Fruit fly (Drosophila melanogaster) whole organism, embryonic: Measurements from ENCODE around the gene spz3.

Experiments
- Aef1 ChIP-seq: fragments of 200-800 bp; sonication (Bioruptor generic); IDR thresholded peaks from 3 replicates; pipeline ENCODE4 v1.3.6; 2022; ENCODE audit warnings: missing biosample characterization, missing genetic modification characterization
- Bteb2 ChIP-seq: fragments of 200-800 bp; sonication (Bioruptor generic); optimal IDR thresholded peaks from 2 replicates; lab custom pipeline; 2016; ENCODE audit warnings: missing biosample characterization, missing genetic modification characterization
- CG10654 ChIP-seq: fragments of 200-800 bp; sonication (Bioruptor generic); optimal IDR thresholded peaks from 2 replicates; lab custom pipeline; 2016; ENCODE audit warnings: missing biosample characterization, missing genetic modification characterization
- CG10959 ChIP-seq: fragments of 200-800 bp; sonication (Bioruptor generic); IDR thresholded peaks from 2 replicates; pipeline ENCODE4 v1.3.6; 2022; ENCODE audit warnings: missing biosample characterization, missing genetic modification characterization
- CG12744 ChIP-seq: fragments of 200-800 bp; sonication (Bioruptor generic); optimal IDR thresholded peaks from 2 replicates; lab custom pipeline; 2016; ENCODE audit warnings: missing biosample characterization, missing genetic modification characterization
- CG14050 ChIP-seq: fragments of 200-800 bp; sonication (Bioruptor generic); IDR thresholded peaks from 3 replicates; pipeline ENCODE4 v1.3.6; 2022; ENCODE audit warnings: missing biosample characterization, missing genetic modification characterization
- CG1529 ChIP-seq: fragments of 200-800 bp; sonication (Bioruptor generic); optimal IDR thresholded peaks from 3 replicates; lab custom pipeline; 2018; ENCODE audit warnings: missing biosample characterization, missing genetic modification characterization
- CG15479 ChIP-seq: fragments of 200-800 bp; sonication (Bioruptor generic); optimal IDR thresholded peaks from 3 replicates; lab custom pipeline; 2019; ENCODE audit warnings: missing biosample characterization, mild to moderate bottlenecking, missing genetic modification characterization, moderate library complexity
- CG15696 ChIP-seq: fragments of 200-800 bp; sonication (Bioruptor generic); optimal IDR thresholded peaks from 2 replicates; lab custom pipeline; 2019; ENCODE audit warnings: missing biosample characterization, mild to moderate bottlenecking, missing genetic modification characterization, moderate library complexity
- CG1792 ChIP-seq: fragments of 200-800 bp; sonication (Bioruptor generic); optimal IDR thresholded peaks from 2 replicates; lab custom pipeline; 2016; ENCODE audit warnings: missing biosample characterization, missing genetic modification characterization
- CG2120 ChIP-seq: fragments of 200-800 bp; sonication (Bioruptor generic); optimal IDR thresholded peaks from 3 replicates; lab custom pipeline; 2016; ENCODE audit warnings: missing biosample characterization, missing genetic modification characterization
- CG2202 ChIP-seq: fragments of 200-800 bp; sonication (Bioruptor generic); optimal IDR thresholded peaks from 2 replicates; lab custom pipeline; 2018; ENCODE audit warnings: missing biosample characterization, mild to moderate bottlenecking, missing genetic modification characterization
- CG30403 ChIP-seq: fragments of 200-800 bp; sonication (Bioruptor generic); optimal IDR thresholded peaks from 3 replicates; lab custom pipeline; 2016; ENCODE audit warnings: missing biosample characterization, missing genetic modification characterization
- CG3065 ChIP-seq: fragments of 200-800 bp; sonication (Bioruptor generic); optimal IDR thresholded peaks from 2 replicates; lab custom pipeline; 2016; ENCODE audit warnings: missing biosample characterization, missing genetic modification characterization
- CG31388 ChIP-seq: fragments of 200-800 bp; sonication (Bioruptor generic); optimal IDR thresholded peaks from 2 replicates; lab custom pipeline; 2016; ENCODE audit warnings: missing biosample characterization, missing genetic modification characterization
- CG34376 ChIP-seq: fragments of 200-800 bp; sonication (Bioruptor generic); optimal IDR thresholded peaks from 2 replicates; lab custom pipeline; 2018; ENCODE audit warnings: missing biosample characterization, mild to moderate bottlenecking, missing genetic modification characterization
- CG4360 ChIP-seq: fragments of 200-800 bp; sonication (Bioruptor generic); IDR thresholded peaks from 2 replicates; pipeline ENCODE4 v1.3.6; 2022; ENCODE audit warnings: missing biosample characterization, missing genetic modification characterization
- CG4707 ChIP-seq: fragments of 200-800 bp; sonication (Bioruptor generic); optimal IDR thresholded peaks from 2 replicates; lab custom pipeline; 2018; ENCODE audit warnings: missing biosample characterization, mild to moderate bottlenecking, missing genetic modification characterization, moderate library complexity
- CG5953 ChIP-seq: fragments of 200-800 bp; sonication (Bioruptor generic); IDR thresholded peaks from 2 replicates; pipeline ENCODE4 v1.3.6; 2022; ENCODE audit warnings: missing biosample characterization, missing genetic modification characterization
- CG7839 ChIP-seq: fragments of 200-800 bp; sonication (Bioruptor generic); optimal IDR thresholded peaks from 3 replicates; lab custom pipeline; 2018; ENCODE audit warnings: missing biosample characterization, mild to moderate bottlenecking, missing genetic modification characterization, moderate library complexity
- CG8290 ChIP-seq, 3 experiments: fragments of 200-800 bp; sonication (Bioruptor generic); optimal IDR thresholded peaks; 2 replicates each; lab custom pipeline; 2016 to 2019; ENCODE audit warnings: missing biosample characterization in 3 of 3, missing genetic modification characterization in 3 of 3, mild to moderate bottlenecking in 2 of 3, moderate library complexity in 1 of 3
- CG9932 ChIP-seq: fragments of 200-800 bp; sonication (Bioruptor generic); IDR thresholded peaks from 2 replicates; pipeline ENCODE4 v1.3.6; 2022; ENCODE audit warnings: missing biosample characterization, missing genetic modification characterization
- Chrac-16 ChIP-seq: fragments of 200-800 bp; sonication (Bioruptor generic); optimal IDR thresholded peaks from 3 replicates; lab custom pipeline; 2016; ENCODE audit warnings: missing biosample characterization, missing genetic modification characterization
- Drgx ChIP-seq: fragments of 200-800 bp; sonication (Bioruptor generic); IDR thresholded peaks from 2 replicates; pipeline ENCODE4 v1.3.6; 2022; ENCODE audit warnings: missing biosample characterization, missing genetic modification characterization
- ERR ChIP-seq: fragments of 200-800 bp; sonication (Bioruptor generic); optimal IDR thresholded peaks from 2 replicates; lab custom pipeline; 2016; ENCODE audit warnings: missing biosample characterization, missing genetic modification characterization
- GATAe ChIP-seq: fragments of 200-800 bp; sonication (Bioruptor generic); conservative IDR thresholded peaks from 2 replicates; pipeline ENCODE4 v1.3.6; 2022; ENCODE audit warnings: missing biosample characterization, missing genetic modification characterization
- Gug ChIP-seq: fragments of 200-800 bp; sonication (Bioruptor generic); IDR thresholded peaks from 4 replicates; pipeline ENCODE4 v1.3.6; 2022; ENCODE audit warnings: missing biosample characterization, missing genetic modification characterization
- Meics ChIP-seq: fragments of 200-800 bp; sonication (Bioruptor generic); optimal IDR thresholded peaks from 2 replicates; lab custom pipeline; 2017; ENCODE audit warnings: missing biosample characterization, mild to moderate bottlenecking, missing genetic modification characterization
- Mrtf ChIP-seq: fragments of 200-800 bp; sonication (Bioruptor generic); IDR thresholded peaks from 3 replicates; pipeline ENCODE4 v1.3.6; 2022; ENCODE audit warnings: missing biosample characterization, missing genetic modification characterization
- Rfx ChIP-seq: fragments of 200-800 bp; sonication (Bioruptor generic); IDR thresholded peaks from 2 replicates; pipeline ENCODE4 v1.3.6; 2022; ENCODE audit warnings: missing biosample characterization, missing genetic modification characterization
- Rx ChIP-seq: fragments of 200-800 bp; sonication (Bioruptor generic); IDR thresholded peaks from 2 replicates; pipeline ENCODE4 v1.3.6; 2022; ENCODE audit warnings: missing biosample characterization, missing genetic modification characterization
- Sin3A ChIP-seq: fragments of >200 bp; optimal IDR thresholded peaks from 2 replicates; lab custom pipeline; 2018
- Vsx1 ChIP-seq: fragments of 200-800 bp; sonication (Bioruptor generic); optimal IDR thresholded peaks from 2 replicates; lab custom pipeline; 2017; ENCODE audit warnings: missing biosample characterization, mild to moderate bottlenecking, missing genetic modification characterization, missing genetic modification reagents
- abd-A ChIP-seq: fragments of 200-800 bp; sonication (Bioruptor generic); optimal IDR thresholded peaks from 3 replicates; lab custom pipeline; 2019; ENCODE audit warnings: missing biosample characterization, mild to moderate bottlenecking, missing genetic modification characterization, moderate library complexity
- ash1 ChIP-seq: fragments of 200-800 bp; sonication (Bioruptor generic); optimal IDR thresholded peaks from 2 replicates; lab custom pipeline; 2018; ENCODE audit warnings: missing biosample characterization, mild to moderate bottlenecking, missing genetic modification characterization
- bbx ChIP-seq: fragments of 200-800 bp; sonication (Bioruptor generic); IDR thresholded peaks from 2 replicates; pipeline ENCODE4 v1.3.6; 2022; ENCODE audit warnings: missing biosample characterization, missing genetic modification characterization; ENCODE audit not compliant: partially characterized antibody
- chinmo ChIP-seq: fragments of 200-800 bp; sonication (Bioruptor generic); IDR thresholded peaks from 4 replicates; pipeline ENCODE4 v1.3.6; 2022; ENCODE audit warnings: missing biosample characterization, missing genetic modification characterization; ENCODE audit not compliant: partially characterized antibody
- crol ChIP-seq: fragments of 200-800 bp; sonication (Bioruptor generic); IDR thresholded peaks from 2 replicates; pipeline ENCODE4 v1.3.6; 2022; ENCODE audit warnings: missing biosample characterization, missing genetic modification characterization
- dmrt99B ChIP-seq: fragments of 200-800 bp; sonication (Bioruptor generic); optimal IDR thresholded peaks from 2 replicates; lab custom pipeline; 2018; ENCODE audit warnings: missing biosample characterization, mild to moderate bottlenecking, missing genetic modification characterization, moderate library complexity
- hbn ChIP-seq: fragments of 200-800 bp; sonication (Bioruptor generic); IDR thresholded peaks from 2 replicates; pipeline ENCODE4 v1.3.6; 2022; ENCODE audit warnings: missing biosample characterization, missing genetic modification characterization; ENCODE audit not compliant: partially characterized antibody
- hkb ChIP-seq, 2 experiments: fragments of 200-800 bp in 1 of 2; fragments of >200 bp in 1 of 2; sonication (Bioruptor generic) in 1 of 2; IDR thresholded peaks in 1 of 2; optimal IDR thresholded peaks in 1 of 2; 2 replicates each; pipeline versions ENCODE4 v1.3.6 to Lab custom; 2017 to 2022; ENCODE audit warnings: missing biosample characterization in 1 of 2, missing genetic modification characterization in 1 of 2
- lab ChIP-seq: fragments of 200-800 bp; sonication (Bioruptor generic); optimal IDR thresholded peaks from 3 replicates; lab custom pipeline; 2017; ENCODE audit warnings: missing biosample characterization, missing genetic modification characterization, mild to moderate bottlenecking, moderate library complexity, missing genetic modification reagents
- lbe ChIP-seq: fragments of 200-800 bp; sonication (Bioruptor generic); optimal IDR thresholded peaks from 2 replicates; lab custom pipeline; 2016; ENCODE audit warnings: missing biosample characterization, mild to moderate bottlenecking, missing genetic modification characterization
- ranshi ChIP-seq: fragments of 200-800 bp; sonication (Bioruptor generic); IDR thresholded peaks from 2 replicates; pipeline ENCODE4 v1.3.6; 2022; ENCODE audit warnings: missing biosample characterization, missing genetic modification characterization
- repo ChIP-seq: fragments of 200-800 bp; sonication (Bioruptor generic); optimal IDR thresholded peaks from 2 replicates; lab custom pipeline; 2016; ENCODE audit warnings: missing biosample characterization, missing genetic modification characterization
- seq ChIP-seq: fragments of 200-800 bp; sonication (Bioruptor generic); IDR thresholded peaks from 2 replicates; pipeline ENCODE4 v1.3.6; 2022; ENCODE audit warnings: missing biosample characterization, missing genetic modification characterization
- sqz ChIP-seq: fragments of 200-800 bp; sonication (Bioruptor generic); optimal IDR thresholded peaks from 3 replicates; lab custom pipeline; 2018; ENCODE audit warnings: missing biosample characterization, mild to moderate bottlenecking, missing genetic modification characterization
- sug ChIP-seq: fragments of 200-800 bp; optimal IDR thresholded peaks from 2 replicates; lab custom pipeline; 2019; ENCODE audit warnings: missing biosample characterization, mild to moderate bottlenecking, missing genetic modification characterization, moderate library complexity

spz3 gene

DNA sequence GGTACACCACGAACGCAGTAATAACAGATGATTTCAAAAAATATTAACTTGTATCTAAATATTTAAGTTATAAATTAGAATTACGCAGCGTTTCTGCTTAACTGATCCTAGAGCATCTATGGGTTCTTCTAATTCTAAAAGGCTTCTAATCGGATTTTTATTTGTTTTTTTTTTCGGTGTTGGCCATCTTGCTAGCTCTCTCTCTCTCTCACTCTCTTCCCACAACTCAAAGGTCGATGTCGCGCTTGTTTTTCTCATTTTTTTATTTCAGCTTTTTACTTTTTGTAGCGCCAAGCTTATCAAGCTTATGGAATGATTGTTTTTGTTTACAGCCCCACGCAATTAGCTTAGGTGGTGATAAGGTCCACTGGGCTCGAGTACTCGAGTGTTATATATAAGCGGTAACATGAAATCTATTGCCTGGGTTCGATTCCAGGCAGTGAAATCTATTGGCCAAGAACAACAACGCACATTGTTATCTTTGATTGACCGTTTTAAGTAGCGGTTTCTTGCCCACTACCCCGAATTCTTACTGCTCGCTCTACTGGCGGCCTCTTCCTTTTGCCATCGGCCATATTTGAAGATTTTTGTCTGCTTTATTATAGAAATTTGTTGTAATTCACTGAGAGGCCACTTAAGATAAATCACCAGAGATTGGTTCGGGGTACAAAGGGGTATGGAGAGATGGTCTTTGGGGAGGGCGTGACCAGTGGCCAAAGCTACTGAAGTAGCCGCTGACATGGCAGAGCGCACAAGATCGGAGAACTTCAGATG lies 47.1 kb upstream of the spz3 start (continued):
- TF ChIP-seq lbe (GFP tag; lab: Kevin White, UChicago) (peak; percentile 33), Meics (GFP tag; lab: Kevin White, UChicago) (peak; percentile 12), GATAe (GFP tag; lab: Robert Waterston, UW) (peak; percentile 67; the same call in 1 of the 2 replicates), dmrt99B (tag; lab: Kevin White, UChicago) (peak; percentile 1), Gug (GFP tag; lab: Robert Waterston, UW) (0 out of 4 replicates have a peak, but pooled peaks have one; percentile 9), sqz (GFP tag; lab: Kevin White, UChicago) (peak; percentile 42), CG3065 (GFP tag; lab: Kevin White, UChicago) (no peak), CG34376 (peak; percentile 60), CG9932 (0 out of 2 replicates have a peak, but pooled peaks have one; percentile 24), repo (GFP tag; lab: Kevin White, UChicago) (no peak), CG2202 (tag; lab: Kevin White, UChicago) (no peak), CG15479 (GFP tag; lab: Kevin White, UChicago) (no peak), crol (GFP tag; lab: Robert Waterston, UW) (0 out of 2 replicates have a peak, but pooled peaks have one; percentile 10), CG1792 (GFP tag; lab: Kevin White, UChicago) (no peak), Vsx1 (GFP tag; lab: Kevin White, UChicago) (peak; percentile 87), ERR (GFP tag; lab: Kevin White, UChicago) (peak; percentile 12), chinmo (peak; percentile 75; the same call in 1 of the 4 replicates), Drgx (GFP tag; lab: Robert Waterston, UW) (peak; percentile 26; the same call in 1 of the 2 replicates), CG4707 (no peak), lab (GFP tag; lab: Kevin White, UChicago) (peak; percentile 13), sug (peak; percentile 87), CG7839 (tag; lab: Kevin White, UChicago) (peak; percentile 14)

DNA sequence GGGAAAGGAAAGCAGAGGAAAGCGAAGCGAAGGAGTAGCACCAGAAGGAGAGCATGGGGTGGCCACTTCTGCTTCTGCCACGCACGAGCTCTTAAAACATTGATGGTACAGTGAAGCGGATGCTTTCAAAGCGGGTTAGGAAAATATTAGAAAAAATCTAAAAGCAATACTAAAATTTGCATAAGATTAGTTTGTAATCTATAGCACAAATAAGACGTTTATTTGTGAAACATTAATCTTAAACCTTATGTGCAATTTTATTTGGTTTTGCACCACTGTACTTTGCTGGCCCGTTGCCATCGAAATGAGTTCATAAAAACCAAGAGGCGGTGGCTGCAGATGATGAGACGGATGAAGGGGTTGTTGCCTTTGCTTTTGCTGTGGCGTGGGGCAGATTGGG lies 46.0 kb upstream of the spz3 start:
- TF ChIP-seq seq (GFP tag; lab: Robert Waterston, UW) (peak; percentile 90), CG5953 (peak; percentile 77), Rfx (GFP tag; lab: Robert Waterston, UW) (peak; percentile 88), CG4360 (GFP tag; lab: Robert Waterston, UW) (peak; percentile 59), Rx (GFP tag; lab: Robert Waterston, UW) (peak; percentile 78), abd-A (tag; lab: Kevin White, UChicago) (peak; percentile 88), Aef1 (peak; percentile 90), hkb (optimal IDR thresholded peaks at IDR 0.05; lab: Kevin White, UChicago) (no peak), hkb (GFP tag; IDR thresholded peaks at IDR 0.05; lab: Robert Waterston, UW) (peak; percentile 96), Sin3A (lab: Kevin White, UChicago) (no peak), ranshi (GFP tag; lab: Robert Waterston, UW) (peak; percentile 91), CG10654 (GFP tag; lab: Kevin White, UChicago) (peak; percentile 84), CG14050 (GFP tag; lab: Robert Waterston, UW) (peak; percentile 84), Chrac-16 (GFP tag; lab: Kevin White, UChicago) (peak; percentile 71), CG31388 (GFP tag; lab: Kevin White, UChicago) (peak; percentile 31), CG8290 (GFP tag; optimal IDR thresholded peaks at IDR 0.05; lab: Kevin White, UChicago) (no peak), CG8290 (tag; optimal IDR thresholded peaks at IDR 0.05; lab: Kevin White, UChicago) (peak in 1 of 2 experiments; percentile 70), CG12744 (peak; percentile 46), CG2120 (GFP tag; lab: Kevin White, UChicago) (peak; percentile 88), Bteb2 (peak; percentile 78), hbn (GFP tag; lab: Robert Waterston, UW) (no peak), repo (GFP tag; lab: Kevin White, UChicago) (peak; percentile 84), CG9932 (peak; percentile 72), CG10959 (GFP tag; lab: Robert Waterston, UW) (peak; percentile 80), CG15696 (tag; lab: Kevin White, UChicago) (peak; percentile 50), CG30403 (GFP tag; lab: Kevin White, UChicago) (peak; percentile 85), CG1529 (peak; percentile 85), ash1 (GFP tag; lab: Kevin White, UChicago) (no peak), bbx (GFP tag; lab: Robert Waterston, UW) (no peak), Mrtf (GFP tag; lab: Robert Waterston, UW) (peak; percentile 85), CG34376 (peak; percentile 79)
